Fruit fly (Drosophila melanogaster) whole organism, prepupa: ENCODE data around the gene tty.

ENCODE experiments used
- Blimp-1 ChIP-seq: fragments of 200-800 bp; sonication (Bioruptor generic); optimal IDR thresholded peaks from 3 replicates; lab custom pipeline; 2017; ENCODE audit warnings: missing biosample characterization, missing genetic modification characterization, mild to moderate bottlenecking, moderate library complexity, missing genetic modification reagents
- CG10631 ChIP-seq: fragments of 200-800 bp; sonication (Bioruptor generic); optimal IDR thresholded peaks from 2 replicates; lab custom pipeline; 2016; ENCODE audit warnings: missing biosample characterization, missing genetic modification characterization
- CG11294 ChIP-seq: fragments of 200-800 bp; sonication (Bioruptor generic); IDR thresholded peaks from 2 replicates; pipeline ENCODE4 v1.3.6; 2022; ENCODE audit warnings: missing biosample characterization, missing genetic modification characterization
- CG11762 ChIP-seq: fragments of 200-800 bp; sonication (Bioruptor generic); optimal IDR thresholded peaks from 3 replicates; lab custom pipeline; 2016; ENCODE audit warnings: missing biosample characterization, missing genetic modification characterization; ENCODE audit not compliant: insufficient read depth
- CG11902 ChIP-seq: fragments of 200-800 bp; sonication (Bioruptor generic); optimal IDR thresholded peaks from 3 replicates; lab custom pipeline; 2016; ENCODE audit warnings: missing biosample characterization, missing genetic modification characterization
- CG15336 ChIP-seq: fragments of 200-800 bp; sonication (Bioruptor generic); IDR thresholded peaks from 2 replicates; pipeline ENCODE4 v1.3.6; 2022; ENCODE audit warnings: missing biosample characterization, missing genetic modification characterization
- CG1621 ChIP-seq: fragments of 200-800 bp; sonication (Bioruptor generic); optimal IDR thresholded peaks from 3 replicates; lab custom pipeline; 2018; ENCODE audit warnings: missing biosample characterization, mild to moderate bottlenecking, missing genetic modification characterization
- CG16779 ChIP-seq: fragments of 200-800 bp; sonication (Bioruptor generic); optimal IDR thresholded peaks from 3 replicates; lab custom pipeline; 2017; ENCODE audit warnings: missing biosample characterization, mild to moderate bottlenecking, missing genetic modification characterization
- CG3032 ChIP-seq: fragments of 200-800 bp; optimal IDR thresholded peaks from 2 replicates; lab custom pipeline; 2019; ENCODE audit warnings: missing biosample characterization, mild to moderate bottlenecking, missing genetic modification characterization, moderate library complexity
- CG31627 ChIP-seq: fragments of 200-800 bp; sonication (Bioruptor generic); optimal IDR thresholded peaks from 3 replicates; lab custom pipeline; 2016; ENCODE audit warnings: missing biosample characterization, missing genetic modification characterization
- CG32006 ChIP-seq: fragments of 200-800 bp; sonication (Bioruptor generic); optimal IDR thresholded peaks from 3 replicates; lab custom pipeline; 2017; ENCODE audit warnings: missing biosample characterization, mild to moderate bottlenecking, missing genetic modification characterization
- CG34406 ChIP-seq: fragments of 200-800 bp; sonication (Bioruptor generic); optimal IDR thresholded peaks from 3 replicates; lab custom pipeline; 2016; ENCODE audit warnings: missing biosample characterization, missing genetic modification characterization
- CG4318 ChIP-seq: fragments of 200-800 bp; sonication (Bioruptor generic); optimal IDR thresholded peaks from 3 replicates; lab custom pipeline; 2017; ENCODE audit warnings: missing biosample characterization, mild to moderate bottlenecking, missing genetic modification characterization
- CG6276 ChIP-seq: fragments of 200-800 bp; sonication (Bioruptor generic); optimal IDR thresholded peaks from 2 replicates; lab custom pipeline; 2017; ENCODE audit warnings: missing biosample characterization, mild to moderate bottlenecking, missing genetic modification characterization
- CG6792 ChIP-seq: fragments of 200-800 bp; sonication (Bioruptor generic); optimal IDR thresholded peaks from 3 replicates; lab custom pipeline; 2016; ENCODE audit warnings: missing biosample characterization, missing genetic modification characterization
- CG6808 ChIP-seq: fragments of 200-800 bp; sonication (Bioruptor generic); optimal IDR thresholded peaks from 3 replicates; lab custom pipeline; 2017; ENCODE audit warnings: missing biosample characterization, missing genetic modification characterization, mild to moderate bottlenecking, moderate library complexity, missing genetic modification reagents
- CG6854 ChIP-seq: fragments of 200-800 bp; sonication (Bioruptor generic); optimal IDR thresholded peaks from 2 replicates; lab custom pipeline; 2017; ENCODE audit warnings: missing biosample characterization, mild to moderate bottlenecking, missing genetic modification characterization
- CG7368 ChIP-seq: fragments of 200-800 bp; sonication (Bioruptor generic); optimal IDR thresholded peaks from 3 replicates; lab custom pipeline; 2016; ENCODE audit warnings: missing biosample characterization, missing genetic modification characterization
- CG8119 ChIP-seq: fragments of 200-800 bp; sonication (Bioruptor generic); IDR thresholded peaks from 3 replicates; pipeline ENCODE4 v1.3.6; 2022; ENCODE audit warnings: missing biosample characterization, missing genetic modification characterization
- CG8632 ChIP-seq: fragments of 200-800 bp; sonication (Bioruptor generic); optimal IDR thresholded peaks from 3 replicates; lab custom pipeline; 2016; ENCODE audit warnings: missing biosample characterization, missing genetic modification characterization
- CG9139 ChIP-seq: fragments of 200-800 bp; sonication (Bioruptor generic); optimal IDR thresholded peaks from 3 replicates; lab custom pipeline; 2017; ENCODE audit warnings: missing biosample characterization, mild to moderate bottlenecking, missing genetic modification characterization
- Eip75B ChIP-seq: fragments of 200-800 bp; sonication (Bioruptor generic); optimal IDR thresholded peaks from 3 replicates; lab custom pipeline; 2016; ENCODE audit warnings: missing biosample characterization, missing genetic modification characterization
- Eip78C ChIP-seq: fragments of 200-800 bp; sonication (Bioruptor generic); peaks from one replicate; lab custom pipeline; 2016; ENCODE audit warnings: missing biosample characterization, missing genetic modification characterization
- Ets21C ChIP-seq: fragments of 200-800 bp; sonication (Bioruptor generic); optimal IDR thresholded peaks from 3 replicates; lab custom pipeline; 2016; ENCODE audit warnings: missing biosample characterization, missing genetic modification characterization
- Ets96B ChIP-seq: fragments of 200-800 bp; optimal IDR thresholded peaks from 2 replicates; lab custom pipeline; 2019; ENCODE audit warnings: missing biosample characterization, mild to moderate bottlenecking, missing genetic modification characterization, moderate library complexity
- Gug ChIP-seq: fragments of 200-800 bp; sonication (Bioruptor generic); IDR thresholded peaks from 2 replicates; pipeline ENCODE4 v1.3.6; 2022; ENCODE audit warnings: missing biosample characterization, missing genetic modification characterization
- Hr38 ChIP-seq: sonication (Bioruptor generic); optimal IDR thresholded peaks from 2 replicates; lab custom pipeline; 2016; ENCODE audit warnings: missing biosample characterization, missing genetic modification characterization
- Hr39 ChIP-seq: fragments of 200-800 bp; sonication (Bioruptor generic); optimal IDR thresholded peaks from 2 replicates; lab custom pipeline; 2016; ENCODE audit warnings: missing biosample characterization, missing genetic modification characterization
- Hr4 ChIP-seq: fragments of 200-800 bp; sonication (Bioruptor generic); optimal IDR thresholded peaks from 3 replicates; lab custom pipeline; 2016; ENCODE audit warnings: missing biosample characterization, missing genetic modification characterization
- Lpt ChIP-seq: fragments of 200-800 bp; sonication (Bioruptor generic); optimal IDR thresholded peaks from 3 replicates; lab custom pipeline; 2016; ENCODE audit warnings: missing biosample characterization, missing genetic modification characterization
- Met ChIP-seq: fragments of 200-800 bp; sonication (Bioruptor generic); optimal IDR thresholded peaks from 3 replicates; lab custom pipeline; 2016; ENCODE audit warnings: missing biosample characterization, missing genetic modification characterization
- OdsH ChIP-seq: fragments of 200-800 bp; sonication (Bioruptor generic); optimal IDR thresholded peaks from 3 replicates; lab custom pipeline; 2016; ENCODE audit warnings: missing biosample characterization, missing genetic modification characterization
- Smox ChIP-seq: fragments of 200-800 bp; sonication (Bioruptor generic); optimal IDR thresholded peaks from 3 replicates; lab custom pipeline; 2016; ENCODE audit warnings: missing biosample characterization, missing genetic modification characterization
- Sox102F ChIP-seq: fragments of 200-800 bp; sonication (Bioruptor generic); optimal IDR thresholded peaks from 2 replicates; lab custom pipeline; 2016; ENCODE audit warnings: missing biosample characterization, mild to moderate bottlenecking, missing genetic modification characterization
- Sox14 ChIP-seq: fragments of 200-800 bp; sonication (Bioruptor generic); optimal IDR thresholded peaks from 3 replicates; lab custom pipeline; 2016; ENCODE audit warnings: missing biosample characterization, missing genetic modification characterization
- achi ChIP-seq: fragments of 200-800 bp; sonication (Bioruptor generic); optimal IDR thresholded peaks from 3 replicates; lab custom pipeline; 2016; ENCODE audit warnings: missing biosample characterization, missing genetic modification characterization
- acj6 ChIP-seq: fragments of 200-800 bp; sonication (Bioruptor generic); optimal IDR thresholded peaks from 3 replicates; lab custom pipeline; 2016; ENCODE audit warnings: missing biosample characterization, missing genetic modification characterization
- cyc ChIP-seq: fragments of 200-800 bp; sonication (Bioruptor generic); optimal IDR thresholded peaks from 3 replicates; lab custom pipeline; 2016; ENCODE audit warnings: missing biosample characterization, missing genetic modification characterization
- dac ChIP-seq: fragments of 200-800 bp; sonication (Bioruptor generic); optimal IDR thresholded peaks from 2 replicates; lab custom pipeline; 2017; ENCODE audit warnings: missing biosample characterization, mild to moderate bottlenecking, missing genetic modification characterization
- dsx ChIP-seq: fragments of 200-800 bp; optimal IDR thresholded peaks from 3 replicates; lab custom pipeline; 2019; ENCODE audit warnings: missing biosample characterization, mild to moderate bottlenecking, missing genetic modification characterization, moderate library complexity; ENCODE audit not compliant: poor library complexity, severe bottlenecking
- eg ChIP-seq: fragments of 200-800 bp; sonication (Bioruptor generic); IDR thresholded peaks from 3 replicates; pipeline ENCODE4 v1.3.6; 2022; ENCODE audit warnings: missing biosample characterization, missing genetic modification characterization
- esn ChIP-seq: fragments of 200-800 bp; sonication (Bioruptor generic); optimal IDR thresholded peaks from 2 replicates; lab custom pipeline; 2016; ENCODE audit warnings: missing biosample characterization, mild to moderate bottlenecking, missing genetic modification characterization, moderate library complexity
- fd59A ChIP-seq: fragments of 200-800 bp; sonication (Bioruptor generic); optimal IDR thresholded peaks from 2 replicates; lab custom pipeline; 2017; ENCODE audit warnings: missing biosample characterization, mild to moderate bottlenecking, missing genetic modification characterization, missing genetic modification reagents
- fkh ChIP-seq: fragments of 200-800 bp; sonication (Bioruptor generic); optimal IDR thresholded peaks from 3 replicates; lab custom pipeline; 2017; ENCODE audit warnings: missing biosample characterization, mild to moderate bottlenecking, missing genetic modification characterization, moderate library complexity
- lz ChIP-seq: fragments of 200-800 bp; sonication (Bioruptor generic); optimal IDR thresholded peaks from 3 replicates; lab custom pipeline; 2016; ENCODE audit warnings: missing biosample characterization, missing genetic modification characterization
- net ChIP-seq: fragments of 200-800 bp; sonication (Bioruptor generic); optimal IDR thresholded peaks from 3 replicates; lab custom pipeline; 2016; ENCODE audit warnings: missing biosample characterization, missing genetic modification characterization
- pdm3 ChIP-seq: fragments of 200-800 bp; sonication (Bioruptor generic); optimal IDR thresholded peaks from 3 replicates; lab custom pipeline; 2016; ENCODE audit warnings: missing biosample characterization, missing genetic modification characterization
- salr ChIP-seq, 2 experiments: fragments of 200-800 bp; sonication (Bioruptor generic); optimal IDR thresholded peaks; 3 replicates each; lab custom pipeline; 2016 to 2018; ENCODE audit warnings: missing biosample characterization in 2 of 2, missing genetic modification characterization in 2 of 2, mild to moderate bottlenecking in 1 of 2
- spab ChIP-seq: fragments of 200-800 bp; sonication (Bioruptor generic); optimal IDR thresholded peaks from 2 replicates; lab custom pipeline; 2017; ENCODE audit warnings: missing biosample characterization, mild to moderate bottlenecking, missing genetic modification characterization, missing genetic modification reagents
- ss ChIP-seq, 2 experiments: fragments of 200-800 bp; sonication (Bioruptor generic); optimal IDR thresholded peaks; 2 replicates in 1 of 2; 3 replicates in 1 of 2; lab custom pipeline; 2017 to 2018; ENCODE audit warnings: mild to moderate bottlenecking in 2 of 2, missing biosample characterization in 2 of 2, missing genetic modification characterization in 2 of 2, moderate library complexity in 1 of 2
- svp ChIP-seq: fragments of 200-800 bp; sonication (Bioruptor generic); peaks from one replicate; lab custom pipeline; 2016; ENCODE audit warnings: missing biosample characterization, missing genetic modification characterization
- topi ChIP-seq: fragments of 200-800 bp; sonication (Bioruptor generic); optimal IDR thresholded peaks from 3 replicates; lab custom pipeline; 2016; ENCODE audit warnings: missing biosample characterization, missing genetic modification characterization

Gene tty

dm6 chrX:21339476-21339931 lies at the start of gene tty, which contains the start of gene fliI:
Gene tty, minus strand, starts transcription at chrX:21339676.
Gene fliI, plus strand, starts transcription at chrX:21339741.
- TF ChIP-seq Eip78C (GFP tag; lab: Kevin White, UChicago) (peak; percentile 94), Lpt (GFP tag; lab: Kevin White, UChicago) (peak; percentile 78), achi (peak; percentile 85), net (GFP tag; lab: Kevin White, UChicago) (peak; percentile 84), spab (GFP tag; lab: Kevin White, UChicago) (peak; percentile 88), Hr4 (peak; percentile 90), Sox102F (GFP tag; lab: Kevin White, UChicago) (peak; percentile 86), CG8632 (GFP tag; lab: Kevin White, UChicago) (peak; percentile 78), eg (GFP tag; lab: Robert Waterston, UW) (peak; percentile 96), CG1621 (peak; percentile 88), CG16779 (tag; lab: Kevin White, UChicago) (peak; percentile 95), Ets96B (tag; lab: Kevin White, UChicago) (peak; percentile 89), Hr38 (GFP tag; lab: Kevin White, UChicago) (peak; percentile 74), fd59A (peak; percentile 74), CG6276 (GFP tag; lab: Kevin White, UChicago) (peak; percentile 94), CG11902 (GFP tag; lab: Kevin White, UChicago) (peak; percentile 83), Sox14 (GFP tag; lab: Kevin White, UChicago) (peak; percentile 92), acj6 (GFP tag; lab: Kevin White, UChicago) (peak; percentile 85), CG4318 (GFP tag; lab: Kevin White, UChicago) (peak; percentile 82), esn (peak; percentile 88), Ets21C (GFP tag; lab: Kevin White, UChicago) (peak; percentile 84), Gug (GFP tag; lab: Robert Waterston, UW) (peak; percentile 92), pdm3 (GFP tag; lab: Kevin White, UChicago) (peak; percentile 92), Met (GFP tag; lab: Kevin White, UChicago) (peak; percentile 89), CG6808 (peak; percentile 95), dac (GFP tag; lab: Kevin White, UChicago) (peak; percentile 85), Eip75B (GFP tag; lab: Kevin White, UChicago) (peak; percentile 79), topi (GFP tag; lab: Kevin White, UChicago) (peak; percentile 85), cyc (GFP tag; lab: Kevin White, UChicago) (peak; percentile 91), CG11762 (peak; percentile 80), CG15336 (GFP tag; lab: Robert Waterston, UW) (peak; percentile 87), CG11294 (GFP tag; lab: Robert Waterston, UW) (peak; percentile 89), CG32006 (peak; percentile 92), CG8119 (GFP tag; lab: Robert Waterston, UW) (peak; percentile 95), lz (GFP tag; lab: Kevin White, UChicago) (peak; percentile 89), CG34406 (GFP tag; lab: Kevin White, UChicago) (peak; percentile 70), CG31627 (GFP tag; lab: Kevin White, UChicago) (peak; percentile 91), fkh (GFP tag; lab: Kevin White, UChicago) (no peak), svp (peak; percentile 92), CG6854 (peak; percentile 86), dsx (GFP tag; lab: Kevin White, UChicago) (peak; percentile 81), Hr39 (GFP tag; lab: Kevin White, UChicago) (peak; percentile 93), OdsH (GFP tag; lab: Kevin White, UChicago) (peak; percentile 91), CG3032 (peak; percentile 87), Smox (peak; percentile 82), CG6792 (GFP tag; lab: Kevin White, UChicago) (peak; percentile 84), salr (GFP tag; optimal IDR thresholded peaks at IDR 0.05; lab: Kevin White, UChicago) (peak; percentile 75 to 88), CG7368 (GFP tag; lab: Kevin White, UChicago) (peak; percentile 87), CG9139 (peak; percentile 93), CG10631 (GFP tag; lab: Kevin White, UChicago) (peak; percentile 86), ss (GFP tag; optimal IDR thresholded peaks at IDR 0.05; lab: Kevin White, UChicago) (peak; percentile 97), Blimp-1 (peak; percentile 55)
